Worm (Caenorhabditis elegans) whole organism, early embryonic: ENCODE data around the gene F37A4.2.

Experiments used
- B0310.2 ChIP-seq: sonication (generic microtip); optimal IDR thresholded peaks from 2 replicates; lab custom pipeline; 2016; ENCODE audit warnings: mild to moderate bottlenecking, missing genetic modification characterization, missing compliant biosample characterization
- ama-1 ChIP-seq: fragments of 150-350 bp; optimal IDR thresholded peaks from 2 replicates; lab custom pipeline; 2014
- ceh-36 ChIP-seq: sonication (generic microtip); optimal IDR thresholded peaks from 2 replicates; lab custom pipeline; 2016; ENCODE audit warnings: missing genetic modification characterization, inconsistent platforms, missing compliant biosample characterization
- flt-1 ChIP-seq: fragments of 200-800 bp; sonication (Bioruptor generic); IDR thresholded peaks from 2 replicates; pipeline ENCODE4 v1.3.6; 2022; ENCODE audit warnings: missing genetic modification characterization, missing compliant biosample characterization
- hmg-4 ChIP-seq: fragments of 200-800 bp; sonication (Bioruptor generic); optimal IDR thresholded peaks from 2 replicates; lab custom pipeline; 2018; ENCODE audit warnings: mild to moderate bottlenecking, missing genetic modification characterization, missing compliant biosample characterization
- hnd-1 ChIP-seq: sonication (generic microtip); optimal IDR thresholded peaks from 2 replicates; lab custom pipeline; 2016; ENCODE audit warnings: missing genetic modification characterization, missing compliant biosample characterization
- sea-1 ChIP-seq: fragments of 200-800 bp; sonication (Bioruptor generic); conservative IDR thresholded peaks from 2 replicates; pipeline ENCODE4 v1.3.6; 2022; ENCODE audit warnings: missing genetic modification characterization, missing compliant biosample characterization

DNA sequence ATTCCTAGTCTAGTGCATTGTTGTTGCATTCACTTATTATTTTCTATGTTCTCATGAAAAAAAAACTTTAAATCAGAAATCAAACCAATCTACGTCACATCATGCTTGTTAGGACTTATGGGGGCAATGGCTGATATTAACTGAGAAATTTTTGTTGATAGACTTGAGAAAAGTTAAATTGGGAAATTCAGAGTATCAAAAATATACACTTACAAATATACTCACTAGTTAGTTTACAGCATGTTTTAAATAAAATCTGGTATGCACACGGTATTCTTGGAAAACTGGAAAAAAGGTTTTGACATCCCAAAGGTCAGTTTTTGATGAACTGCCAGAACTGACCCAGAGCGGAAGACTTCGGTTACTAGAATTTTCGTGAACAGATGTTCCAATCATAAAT lies 41.3 kb upstream of the F37A4.2 start:
- TF ChIP-seq flt-1 (GFP tag; lab: Robert Waterston, UW), result no peak
- TF ChIP-seq ama-1, result no peak
- no peak for TF ChIP-seq hmg-4 (GFP tag; lab: Kevin White, UChicago)
- no peak for TF ChIP-seq B0310.2 (tag; lab: Kevin White, UChicago)
- TF ChIP-seq ceh-36 (tag; lab: Kevin White, UChicago), result no peak
- no peak for TF ChIP-seq sea-1 (GFP tag; lab: Robert Waterston, UW)
- TF ChIP-seq hnd-1 (tag; lab: Kevin White, UChicago), result no peak
